Fruit fly (Drosophila melanogaster) whole organism, embryonic: ENCODE data around the gene Cbl.

Source experiments
- CG10543 ChIP-seq: fragments of 200-800 bp; sonication (Bioruptor generic); optimal IDR thresholded peaks from 3 replicates; lab custom pipeline; 2017; ENCODE audit warnings: missing biosample characterization, mild to moderate bottlenecking, missing genetic modification characterization, moderate library complexity
- CG10565 ChIP-seq: fragments of 200-800 bp; sonication (Bioruptor generic); optimal IDR thresholded peaks from 3 replicates; lab custom pipeline; 2016; ENCODE audit warnings: missing biosample characterization, mild to moderate bottlenecking, missing genetic modification characterization
- CG11398 ChIP-seq: fragments of 200-800 bp; sonication (Bioruptor generic); optimal IDR thresholded peaks from 2 replicates; lab custom pipeline; 2016; ENCODE audit warnings: missing biosample characterization, missing genetic modification characterization
- CG12155 ChIP-seq: fragments of 200-800 bp; sonication (Bioruptor generic); optimal IDR thresholded peaks from 3 replicates; lab custom pipeline; 2016; ENCODE audit warnings: missing biosample characterization, missing genetic modification characterization
- CG12769 ChIP-seq: fragments of 200-800 bp; sonication (Bioruptor generic); optimal IDR thresholded peaks from 2 replicates; lab custom pipeline; 2019; ENCODE audit warnings: missing biosample characterization, mild to moderate bottlenecking, missing genetic modification characterization, moderate library complexity
- CG13424 ChIP-seq: fragments of 200-800 bp; sonication (Bioruptor generic); optimal IDR thresholded peaks from 2 replicates; lab custom pipeline; 2019; ENCODE audit warnings: missing biosample characterization, mild to moderate bottlenecking, missing genetic modification characterization, moderate library complexity
- CG13775 ChIP-seq: fragments of 200-800 bp; sonication (Bioruptor generic); optimal IDR thresholded peaks from 3 replicates; lab custom pipeline; 2017; ENCODE audit warnings: missing biosample characterization, mild to moderate bottlenecking, missing genetic modification characterization
- CG15269 ChIP-seq: fragments of 200-800 bp; sonication (Bioruptor generic); optimal IDR thresholded peaks from 2 replicates; lab custom pipeline; 2018; ENCODE audit warnings: missing biosample characterization, mild to moderate bottlenecking, missing genetic modification characterization, moderate library complexity
- CG15479 ChIP-seq: fragments of 200-800 bp; sonication (Bioruptor generic); optimal IDR thresholded peaks from 3 replicates; lab custom pipeline; 2019; ENCODE audit warnings: missing biosample characterization, mild to moderate bottlenecking, missing genetic modification characterization, moderate library complexity
- CG33213 ChIP-seq: fragments of 200-800 bp; sonication (Bioruptor generic); optimal IDR thresholded peaks from 3 replicates; lab custom pipeline; 2016; ENCODE audit warnings: missing biosample characterization, missing genetic modification characterization
- CG34376 ChIP-seq: fragments of 200-800 bp; sonication (Bioruptor generic); optimal IDR thresholded peaks from 2 replicates; lab custom pipeline; 2018; ENCODE audit warnings: missing biosample characterization, mild to moderate bottlenecking, missing genetic modification characterization
- CG34422 ChIP-seq: fragments of 200-800 bp; sonication (Bioruptor generic); IDR thresholded peaks from 3 replicates; pipeline ENCODE4 v1.3.6; 2022; ENCODE audit warnings: missing biosample characterization, missing genetic modification characterization
- CG4328 ChIP-seq: fragments of 200-800 bp; sonication (Bioruptor generic); optimal IDR thresholded peaks from 3 replicates; lab custom pipeline; 2017; ENCODE audit warnings: missing biosample characterization, missing genetic modification reagents, missing genetic modification characterization
- CG6272 ChIP-seq: fragments of 200-800 bp; sonication (Bioruptor generic); IDR thresholded peaks from 2 replicates; pipeline ENCODE4 v1.3.6; 2022; ENCODE audit warnings: missing biosample characterization, missing genetic modification characterization
- CG6683 ChIP-seq: fragments of 200-800 bp; sonication (Bioruptor generic); optimal IDR thresholded peaks from 2 replicates; lab custom pipeline; 2017; ENCODE audit warnings: missing biosample characterization, mild to moderate bottlenecking, missing genetic modification characterization, missing genetic modification reagents
- CG9215 ChIP-seq: fragments of 200-800 bp; sonication (Bioruptor generic); IDR thresholded peaks from 2 replicates; pipeline ENCODE4 v1.3.6; 2022; ENCODE audit warnings: missing biosample characterization, missing genetic modification characterization
- CG9932 ChIP-seq: fragments of 200-800 bp; sonication (Bioruptor generic); IDR thresholded peaks from 2 replicates; pipeline ENCODE4 v1.3.6; 2022; ENCODE audit warnings: missing biosample characterization, missing genetic modification characterization
- Chrac-16 ChIP-seq: fragments of 200-800 bp; sonication (Bioruptor generic); optimal IDR thresholded peaks from 3 replicates; lab custom pipeline; 2016; ENCODE audit warnings: missing biosample characterization, missing genetic modification characterization
- E2f1 ChIP-seq: fragments of 200-800 bp; sonication (Bioruptor generic); IDR thresholded peaks from 2 replicates; pipeline ENCODE4 v1.3.6; 2022; ENCODE audit warnings: missing biosample characterization, missing genetic modification characterization
- HmgZ ChIP-seq: fragments of 200-800 bp; sonication (Bioruptor generic); optimal IDR thresholded peaks from 2 replicates; lab custom pipeline; 2018; ENCODE audit warnings: missing biosample characterization, mild to moderate bottlenecking, missing genetic modification characterization
- Lpt ChIP-seq: fragments of >200 bp; optimal IDR thresholded peaks from 2 replicates; lab custom pipeline; 2018; ENCODE audit warnings: missing biosample characterization, missing genetic modification characterization
- Med ChIP-seq: fragments of 200-800 bp; sonication (Bioruptor generic); peaks from one replicate; lab custom pipeline; 2016; ENCODE audit warnings: missing biosample characterization, missing genetic modification characterization, mild to moderate bottlenecking, inconsistent platforms, moderate library complexity
- Nf-YC ChIP-seq: fragments of 200-800 bp; optimal IDR thresholded peaks from 3 replicates; lab custom pipeline; 2019; ENCODE audit warnings: missing biosample characterization, mild to moderate bottlenecking, missing genetic modification characterization, moderate library complexity
- PHDP ChIP-seq: fragments of 200-800 bp; sonication (Bioruptor generic); optimal IDR thresholded peaks from 3 replicates; lab custom pipeline; 2018; ENCODE audit warnings: missing biosample characterization, mild to moderate bottlenecking, missing genetic modification characterization, moderate library complexity
- Pdp1 ChIP-seq, 2 experiments: fragments of 200-800 bp; sonication (Bioruptor generic); optimal IDR thresholded peaks; 3 replicates each; lab custom pipeline; 2016; ENCODE audit warnings: missing biosample characterization in 2 of 2, missing genetic modification characterization in 2 of 2, mild to moderate bottlenecking in 1 of 2, moderate library complexity in 1 of 2
- Usf ChIP-seq: fragments of 200-800 bp; sonication (Bioruptor generic); optimal IDR thresholded peaks from 2 replicates; lab custom pipeline; 2017; ENCODE audit warnings: missing genotype, missing biosample characterization, missing genetic modification characterization
- al ChIP-seq: fragments of 200-800 bp; sonication (Bioruptor generic); IDR thresholded peaks from 2 replicates; pipeline ENCODE4 v1.3.6; 2022; ENCODE audit warnings: missing biosample characterization, missing genetic modification characterization
- ap ChIP-seq: fragments of 200-800 bp; sonication (Bioruptor generic); IDR thresholded peaks from 2 replicates; pipeline ENCODE4 v1.3.6; 2022; ENCODE audit warnings: missing biosample characterization, missing genetic modification characterization
- cad ChIP-seq: fragments of >200 bp; optimal IDR thresholded peaks from 2 replicates; lab custom pipeline; 2017; ENCODE audit warnings: missing biosample characterization, missing genetic modification characterization
- cato ChIP-seq: fragments of 200-800 bp; sonication (Bioruptor generic); optimal IDR thresholded peaks from 2 replicates; lab custom pipeline; 2016; ENCODE audit warnings: missing biosample characterization, missing genetic modification characterization, borderline replicate concordance
- corto ChIP-seq: fragments of 200-800 bp; sonication (Bioruptor generic); optimal IDR thresholded peaks from 2 replicates; lab custom pipeline; 2016; ENCODE audit warnings: missing biosample characterization, mild to moderate bottlenecking, missing genetic modification characterization, moderate library complexity
- crc ChIP-seq: fragments of 200-800 bp; sonication (Bioruptor generic); optimal IDR thresholded peaks from 2 replicates; lab custom pipeline; 2016; ENCODE audit warnings: missing biosample characterization, missing genetic modification characterization
- cwo ChIP-seq: fragments of 200-800 bp; sonication (Bioruptor generic); optimal IDR thresholded peaks from 3 replicates; lab custom pipeline; 2017; ENCODE audit warnings: missing biosample characterization, missing genetic modification characterization, mild to moderate bottlenecking, moderate library complexity, missing genetic modification reagents
- da ChIP-seq: fragments of 200-800 bp; sonication (Bioruptor generic); optimal IDR thresholded peaks from 2 replicates; lab custom pipeline; 2016; ENCODE audit warnings: missing biosample characterization, missing genetic modification characterization
- dati ChIP-seq: fragments of 200-800 bp; sonication (Bioruptor generic); IDR thresholded peaks from 2 replicates; pipeline ENCODE4 v1.3.6; 2022; ENCODE audit warnings: missing biosample characterization, missing genetic modification characterization
- exex ChIP-seq: fragments of 200-800 bp; sonication (Bioruptor generic); optimal IDR thresholded peaks from 4 replicates; lab custom pipeline; 2018; ENCODE audit warnings: missing biosample characterization, mild to moderate bottlenecking, missing genetic modification characterization, moderate library complexity
- hkb ChIP-seq, 2 experiments: fragments of 200-800 bp in 1 of 2; fragments of >200 bp in 1 of 2; sonication (Bioruptor generic) in 1 of 2; IDR thresholded peaks in 1 of 2; optimal IDR thresholded peaks in 1 of 2; 2 replicates each; pipeline versions ENCODE4 v1.3.6 to Lab custom; 2017 to 2022; ENCODE audit warnings: missing biosample characterization in 1 of 2, missing genetic modification characterization in 1 of 2
- ind ChIP-seq: fragments of 200-800 bp; sonication (Bioruptor generic); optimal IDR thresholded peaks from 3 replicates; lab custom pipeline; 2016; ENCODE audit warnings: missing biosample characterization, missing genetic modification characterization
- insv ChIP-seq, 2 experiments: fragments of 200-800 bp; sonication (Bioruptor generic); optimal IDR thresholded peaks; 3 replicates each; lab custom pipeline; 2016 to 2018; ENCODE audit warnings: missing biosample characterization in 2 of 2, missing genetic modification characterization in 2 of 2
- kay ChIP-seq: fragments of 200-800 bp; sonication (Bioruptor generic); optimal IDR thresholded peaks from 2 replicates; lab custom pipeline; 2016; ENCODE audit warnings: missing biosample characterization, missing genetic modification characterization
- lab ChIP-seq: fragments of 200-800 bp; sonication (Bioruptor generic); optimal IDR thresholded peaks from 3 replicates; lab custom pipeline; 2017; ENCODE audit warnings: missing biosample characterization, missing genetic modification characterization, mild to moderate bottlenecking, moderate library complexity, missing genetic modification reagents
- maf-S ChIP-seq: fragments of 200-800 bp; sonication (Bioruptor generic); optimal IDR thresholded peaks from 2 replicates; lab custom pipeline; 2016; ENCODE audit warnings: missing biosample characterization, missing genetic modification characterization
- phol ChIP-seq: fragments of 200-800 bp; sonication (Bioruptor generic); optimal IDR thresholded peaks from 3 replicates; lab custom pipeline; 2018; ENCODE audit warnings: missing biosample characterization, mild to moderate bottlenecking, missing genetic modification characterization, moderate library complexity
- sens-2 ChIP-seq: fragments of 200-800 bp; sonication (Bioruptor generic); IDR thresholded peaks from 2 replicates; pipeline ENCODE4 v1.3.6; 2022; ENCODE audit warnings: missing biosample characterization, missing genetic modification characterization
- sisA ChIP-seq: fragments of 200-800 bp; sonication (Bioruptor generic); IDR thresholded peaks from 2 replicates; pipeline ENCODE4 v1.3.6; 2022; ENCODE audit warnings: missing biosample characterization, missing genetic modification characterization
- slou ChIP-seq: fragments of 200-800 bp; sonication (Bioruptor generic); optimal IDR thresholded peaks from 3 replicates; lab custom pipeline; 2016; ENCODE audit warnings: missing biosample characterization, missing genetic modification characterization
- unc-4 ChIP-seq: fragments of 200-800 bp; sonication (Bioruptor generic); IDR thresholded peaks from 2 replicates; pipeline ENCODE4 v1.3.6; 2022; ENCODE audit warnings: missing biosample characterization, missing genetic modification characterization; ENCODE audit not compliant: partially characterized antibody
- unpg ChIP-seq: fragments of 200-800 bp; sonication (Bioruptor generic); optimal IDR thresholded peaks from 3 replicates; lab custom pipeline; 2018; ENCODE audit warnings: missing biosample characterization, mild to moderate bottlenecking, missing genetic modification characterization, moderate library complexity

Cbl gene

dm6 chr3L:8446050-8446781, 21.5 kb downstream of the Cbl start (continued):
- TF ChIP-seq Chrac-16 (GFP tag; lab: Kevin White, UChicago) = peak; percentile 9
- TF ChIP-seq sens-2 = no peak
- TF ChIP-seq CG6683 (GFP tag; lab: Kevin White, UChicago) = no peak
- no peak for TF ChIP-seq dati
- peak; percentile 20 for TF ChIP-seq maf-S (GFP tag; lab: Kevin White, UChicago)
- no peak for TF ChIP-seq hkb (optimal IDR thresholded peaks at IDR 0.05; lab: Kevin White, UChicago)
- TF ChIP-seq hkb (GFP tag; IDR thresholded peaks at IDR 0.05; lab: Robert Waterston, UW) = peak; percentile 66
- no peak for TF ChIP-seq CG6272
- no peak for TF ChIP-seq insv (GFP tag; optimal IDR thresholded peaks at IDR 0.05; lab: Kevin White, UChicago)
- TF ChIP-seq da (GFP tag; lab: Kevin White, UChicago) = no peak
- TF ChIP-seq cad (GFP tag; lab: Kevin White, UChicago) = no peak
- peak; percentile 69 for TF ChIP-seq PHDP (tag; lab: Kevin White, UChicago)
- peak; percentile 59 for TF ChIP-seq CG13424 (tag; lab: Kevin White, UChicago)
- TF ChIP-seq CG12155 (GFP tag; lab: Kevin White, UChicago) = peak; percentile 67
- TF ChIP-seq CG34422 (GFP tag; lab: Robert Waterston, UW) = 0 out of 3 replicates have a peak, but pooled peaks have one; percentile 37
- peak; percentile 33 for TF ChIP-seq CG11398 (GFP tag; lab: Kevin White, UChicago)
- peak; percentile 51 for TF ChIP-seq Nf-YC
- TF ChIP-seq CG10565 (GFP tag; lab: Kevin White, UChicago) = no peak
- peak; percentile 77 for TF ChIP-seq CG15269
- peak; percentile 1 for TF ChIP-seq slou
- TF ChIP-seq CG9932 = peak; percentile 79
- peak; percentile 72 for TF ChIP-seq unpg
- peak; percentile 47 to 85 for TF ChIP-seq Pdp1 (GFP tag; optimal IDR thresholded peaks at IDR 0.05; lab: Kevin White, UChicago)
- TF ChIP-seq unc-4 = no peak
- peak; percentile 65 for TF ChIP-seq CG10543 (GFP tag; lab: Kevin White, UChicago)
- TF ChIP-seq HmgZ (tag; lab: Kevin White, UChicago) = peak; percentile 68
- peak; percentile 46; the same call in 1 of the 2 replicates for TF ChIP-seq sisA (GFP tag; lab: Robert Waterston, UW)
- peak; percentile 29 for TF ChIP-seq CG33213 (GFP tag; lab: Kevin White, UChicago)
- TF ChIP-seq al = peak; percentile 38; the same call in 1 of the 2 replicates
- TF ChIP-seq crc (GFP tag; lab: Kevin White, UChicago) = peak; percentile 55
- no peak for TF ChIP-seq cato (GFP tag; lab: Kevin White, UChicago)
- TF ChIP-seq CG12769 (tag; lab: Kevin White, UChicago) = peak; percentile 76
- peak; percentile 30 for TF ChIP-seq phol (tag; lab: Kevin White, UChicago)

- TF ChIP-seq Med (peak; percentile 23), exex (tag; lab: Kevin White, UChicago) (peak; percentile 83), CG34376 (GFP tag; lab: Kevin White, UChicago) (peak; percentile 24), CG9215 (GFP tag; lab: Robert Waterston, UW) (no peak), CG15479 (GFP tag; lab: Kevin White, UChicago) (peak; percentile 58), CG13775 (GFP tag; lab: Kevin White, UChicago) (no peak), E2f1 (GFP tag; lab: Robert Waterston, UW) (no peak), lab (GFP tag; lab: Kevin White, UChicago) (peak; percentile 41), corto (GFP tag; lab: Kevin White, UChicago) (peak; percentile 17), ap (GFP tag; lab: Robert Waterston, UW) (no peak), cwo (GFP tag; lab: Kevin White, UChicago) (peak; percentile 49), kay (GFP tag; lab: Kevin White, UChicago) (no peak), Lpt (GFP tag; lab: Kevin White, UChicago) (no peak), CG4328 (GFP tag; lab: Kevin White, UChicago) (peak; percentile 8), Usf (GFP tag; lab: Kevin White, UChicago) (no peak), ind (GFP tag; lab: Kevin White, UChicago) (no peak)
Observed at dm6 chr3L:8447795-8448516, 23.2 kb downstream of the Cbl start.
